Fruit fly (Drosophila melanogaster) whole organism, embryonic: ENCODE data around the gene Lim1.

Experiments used
- Asciz ChIP-seq: fragments of 200-800 bp; sonication (Bioruptor generic); optimal IDR thresholded peaks from 2 replicates; lab custom pipeline; 2017; ENCODE audit warnings: missing biosample characterization, mild to moderate bottlenecking, missing genetic modification characterization, missing genetic modification reagents
- Blimp-1 ChIP-seq: fragments of 200-800 bp; sonication (Bioruptor generic); optimal IDR thresholded peaks from 3 replicates; lab custom pipeline; 2018; ENCODE audit warnings: missing biosample characterization, missing genetic modification characterization, mild to moderate bottlenecking, moderate library complexity, missing genetic modification reagents
- CG10543 ChIP-seq: fragments of 200-800 bp; sonication (Bioruptor generic); optimal IDR thresholded peaks from 3 replicates; lab custom pipeline; 2017; ENCODE audit warnings: missing biosample characterization, mild to moderate bottlenecking, missing genetic modification characterization, moderate library complexity
- CG10959 ChIP-seq: fragments of 200-800 bp; sonication (Bioruptor generic); IDR thresholded peaks from 2 replicates; pipeline ENCODE4 v1.3.6; 2022; ENCODE audit warnings: missing biosample characterization, missing genetic modification characterization
- CG11247 ChIP-seq: fragments of 200-800 bp; sonication (Bioruptor generic); IDR thresholded peaks from 2 replicates; pipeline ENCODE4 v1.3.6; 2022; ENCODE audit warnings: missing biosample characterization, missing genetic modification characterization
- CG12391 ChIP-seq: fragments of 200-800 bp; sonication (Bioruptor generic); optimal IDR thresholded peaks from 3 replicates; lab custom pipeline; 2018; ENCODE audit warnings: missing biosample characterization, mild to moderate bottlenecking, missing genetic modification characterization, moderate library complexity
- CG13296 ChIP-seq: fragments of 200-800 bp; sonication (Bioruptor generic); optimal IDR thresholded peaks from 3 replicates; lab custom pipeline; 2018; ENCODE audit warnings: missing biosample characterization, mild to moderate bottlenecking, missing genetic modification characterization
- CG16779 ChIP-seq: fragments of 200-800 bp; sonication (Bioruptor generic); IDR thresholded peaks from 2 replicates; pipeline ENCODE4 v1.3.6; 2022; ENCODE audit warnings: missing biosample characterization, missing genetic modification characterization
- CG17328 ChIP-seq: fragments of 200-800 bp; sonication (Bioruptor generic); IDR thresholded peaks from 2 replicates; pipeline ENCODE4 v1.3.6; 2022; ENCODE audit warnings: missing biosample characterization, missing genetic modification characterization
- CG17359 ChIP-seq: fragments of 200-800 bp; sonication (Bioruptor generic); optimal IDR thresholded peaks from 3 replicates; lab custom pipeline; 2018; ENCODE audit warnings: missing biosample characterization, mild to moderate bottlenecking, missing genetic modification characterization, moderate library complexity
- CG17361 ChIP-seq: fragments of 200-800 bp; sonication (Bioruptor generic); IDR thresholded peaks from 3 replicates; pipeline ENCODE4 v1.3.6; 2022; ENCODE audit warnings: missing biosample characterization, missing genetic modification characterization
- CG17385 ChIP-seq: fragments of 200-800 bp; sonication (Bioruptor generic); optimal IDR thresholded peaks from 3 replicates; lab custom pipeline; 2018; ENCODE audit warnings: missing biosample characterization, mild to moderate bottlenecking, missing genetic modification characterization
- CG18476 ChIP-seq: fragments of 200-800 bp; sonication (Bioruptor generic); optimal IDR thresholded peaks from 2 replicates; lab custom pipeline; 2016; ENCODE audit warnings: missing biosample characterization, mild to moderate bottlenecking, missing genetic modification characterization
- CG18599 ChIP-seq: fragments of 200-800 bp; sonication (Bioruptor generic); optimal IDR thresholded peaks from 3 replicates; lab custom pipeline; 2017; ENCODE audit warnings: missing biosample characterization, missing genetic modification characterization, mild to moderate bottlenecking, moderate library complexity, missing genetic modification reagents
- CG2116 ChIP-seq: fragments of 200-800 bp; sonication (Bioruptor generic); optimal IDR thresholded peaks from 3 replicates; lab custom pipeline; 2018; ENCODE audit warnings: missing biosample characterization, mild to moderate bottlenecking, missing genetic modification characterization
- CG2199 ChIP-seq: fragments of 200-800 bp; sonication (Bioruptor generic); IDR thresholded peaks from 3 replicates; pipeline ENCODE4 v1.3.6; 2022; ENCODE audit warnings: missing biosample characterization, missing genetic modification characterization
- CG31388 ChIP-seq: fragments of 200-800 bp; sonication (Bioruptor generic); optimal IDR thresholded peaks from 2 replicates; lab custom pipeline; 2016; ENCODE audit warnings: missing biosample characterization, missing genetic modification characterization
- CG3847 ChIP-seq: fragments of 200-800 bp; sonication (Bioruptor generic); IDR thresholded peaks from 2 replicates; pipeline ENCODE4 v1.3.6; 2022; ENCODE audit warnings: missing biosample characterization, missing genetic modification characterization
- CG5180 ChIP-seq: fragments of 200-800 bp; sonication (Bioruptor generic); optimal IDR thresholded peaks from 3 replicates; lab custom pipeline; 2017; ENCODE audit warnings: missing biosample characterization, missing genetic modification characterization, mild to moderate bottlenecking, moderate library complexity, missing genetic modification reagents
- CG6254 ChIP-seq: fragments of 200-800 bp; sonication (Bioruptor generic); optimal IDR thresholded peaks from 3 replicates; lab custom pipeline; 2017; ENCODE audit warnings: mild to moderate bottlenecking, missing biosample characterization, missing genetic modification reagents, missing genetic modification characterization
- CG8924 ChIP-seq: fragments of 200-800 bp; optimal IDR thresholded peaks from 3 replicates; lab custom pipeline; 2019; ENCODE audit warnings: missing biosample characterization, mild to moderate bottlenecking, missing genetic modification characterization, moderate library complexity
- CG9932 ChIP-seq: fragments of 200-800 bp; sonication (Bioruptor generic); IDR thresholded peaks from 2 replicates; pipeline ENCODE4 v1.3.6; 2022; ENCODE audit warnings: missing biosample characterization, missing genetic modification characterization
- CTCF ChIP-seq: fragments of 200-800 bp; sonication (Bioruptor generic); optimal IDR thresholded peaks from 2 replicates; lab custom pipeline; 2017; ENCODE audit warnings: missing biosample characterization, mild to moderate bottlenecking, missing genetic modification characterization, moderate library complexity
- ERR ChIP-seq: fragments of 200-800 bp; sonication (Bioruptor generic); optimal IDR thresholded peaks from 2 replicates; lab custom pipeline; 2016; ENCODE audit warnings: missing biosample characterization, missing genetic modification characterization
- HLHmδ ChIP-seq: fragments of 200-800 bp; sonication (Bioruptor generic); optimal IDR thresholded peaks from 2 replicates; lab custom pipeline; 2018; ENCODE audit warnings: missing biosample characterization, mild to moderate bottlenecking, missing genetic modification characterization, moderate library complexity
- Hmr ChIP-seq: fragments of 200-800 bp; sonication (Bioruptor generic); optimal IDR thresholded peaks from 3 replicates; lab custom pipeline; 2017; ENCODE audit warnings: mild to moderate bottlenecking, missing biosample characterization, missing genetic modification reagents, missing genetic modification characterization
- Hr51 ChIP-seq, 2 experiments: fragments of 200-800 bp; sonication (Bioruptor generic); optimal IDR thresholded peaks; 2 replicates in 1 of 2; 3 replicates in 1 of 2; lab custom pipeline; 2016 to 2018; ENCODE audit warnings: missing biosample characterization in 2 of 2, missing genetic modification characterization in 2 of 2, mild to moderate bottlenecking in 1 of 2, moderate library complexity in 1 of 2
- Jarid2 ChIP-seq: fragments of 200-800 bp; sonication (Bioruptor generic); optimal IDR thresholded peaks from 3 replicates; lab custom pipeline; 2017; ENCODE audit warnings: mild to moderate bottlenecking, missing biosample characterization, missing genetic modification reagents, missing genetic modification characterization
- Lim3 ChIP-seq: fragments of 200-800 bp; sonication (Bioruptor generic); IDR thresholded peaks from 2 replicates; pipeline ENCODE4 v1.3.6; 2022; ENCODE audit warnings: missing biosample characterization, missing genetic modification characterization
- Myb ChIP-seq: fragments of 200-800 bp; sonication (Bioruptor generic); optimal IDR thresholded peaks from 2 replicates; lab custom pipeline; 2016; ENCODE audit warnings: missing biosample characterization, missing genetic modification characterization
- NFAT ChIP-seq: fragments of 200-800 bp; sonication (Bioruptor generic); IDR thresholded peaks from 2 replicates; pipeline ENCODE4 v1.3.6; 2022; ENCODE audit warnings: missing biosample characterization, missing genetic modification characterization
- Nf-YA ChIP-seq: fragments of 200-800 bp; sonication (Bioruptor generic); IDR thresholded peaks from 2 replicates; pipeline ENCODE4 v1.3.6; 2022; ENCODE audit warnings: missing biosample characterization, missing genetic modification characterization
- Poxn ChIP-seq: fragments of 200-800 bp; sonication (Bioruptor generic); IDR thresholded peaks from 2 replicates; pipeline ENCODE4 v1.3.6; 2022; ENCODE audit warnings: missing biosample characterization, missing genetic modification characterization
- Rfx ChIP-seq: fragments of 200-800 bp; sonication (Bioruptor generic); IDR thresholded peaks from 2 replicates; pipeline ENCODE4 v1.3.6; 2022; ENCODE audit warnings: missing biosample characterization, missing genetic modification characterization
- Xbp1 ChIP-seq: fragments of 200-800 bp; sonication (Bioruptor generic); optimal IDR thresholded peaks from 3 replicates; lab custom pipeline; 2016; ENCODE audit warnings: missing biosample characterization, mild to moderate bottlenecking, missing genetic modification characterization
- bsh ChIP-seq, 2 experiments: fragments of 200-800 bp; sonication (Bioruptor generic); optimal IDR thresholded peaks; 2 replicates each; lab custom pipeline; 2017 to 2018; ENCODE audit warnings: mild to moderate bottlenecking in 2 of 2, missing biosample characterization in 2 of 2, missing genetic modification characterization in 2 of 2, moderate library complexity in 1 of 2
- croc ChIP-seq: fragments of 200-800 bp; sonication (Bioruptor generic); conservative IDR thresholded peaks from 3 replicates; pipeline ENCODE4 v1.3.6; 2022; ENCODE audit warnings: missing biosample characterization, missing genetic modification characterization
- disco-r ChIP-seq: fragments of 200-800 bp; sonication (Bioruptor generic); optimal IDR thresholded peaks from 2 replicates; lab custom pipeline; 2016; ENCODE audit warnings: missing biosample characterization, missing genetic modification characterization
- exex ChIP-seq: fragments of 200-800 bp; sonication (Bioruptor generic); optimal IDR thresholded peaks from 4 replicates; lab custom pipeline; 2018; ENCODE audit warnings: missing biosample characterization, mild to moderate bottlenecking, missing genetic modification characterization, moderate library complexity
- grau ChIP-seq: fragments of 200-800 bp; optimal IDR thresholded peaks from 3 replicates; lab custom pipeline; 2019; ENCODE audit warnings: missing biosample characterization, mild to moderate bottlenecking, missing genetic modification characterization, moderate library complexity
- jing ChIP-seq: fragments of 200-800 bp; sonication (Bioruptor generic); optimal IDR thresholded peaks from 2 replicates; lab custom pipeline; 2018; ENCODE audit warnings: missing biosample characterization, mild to moderate bottlenecking, missing genetic modification characterization
- luna ChIP-seq: fragments of 200-800 bp; sonication (Bioruptor generic); optimal IDR thresholded peaks from 2 replicates; lab custom pipeline; 2016; ENCODE audit warnings: missing biosample characterization, missing genetic modification characterization
- nerfin-1 ChIP-seq: fragments of 200-800 bp; sonication (Bioruptor generic); optimal IDR thresholded peaks from 3 replicates; lab custom pipeline; 2019; ENCODE audit warnings: missing biosample characterization, mild to moderate bottlenecking, missing genetic modification characterization, moderate library complexity
- nmo ChIP-seq: fragments of 200-800 bp; sonication (Bioruptor generic); optimal IDR thresholded peaks from 2 replicates; lab custom pipeline; 2018; ENCODE audit warnings: missing biosample characterization, mild to moderate bottlenecking, missing genetic modification characterization, moderate library complexity
- odd ChIP-seq: fragments of 200-800 bp; sonication (Bioruptor generic); optimal IDR thresholded peaks from 2 replicates; lab custom pipeline; 2017; ENCODE audit warnings: missing biosample characterization, mild to moderate bottlenecking, missing genetic modification characterization
- sens ChIP-seq: fragments of 200-800 bp; sonication (Bioruptor generic); peaks from one replicate; lab custom pipeline; 2016; ENCODE audit warnings: missing biosample characterization, missing genetic modification characterization
- sima ChIP-seq: fragments of 200-800 bp; sonication (Bioruptor generic); optimal IDR thresholded peaks from 2 replicates; lab custom pipeline; 2016; ENCODE audit warnings: missing biosample characterization, missing genetic modification characterization
- stc ChIP-seq: fragments of 200-800 bp; sonication (Bioruptor generic); IDR thresholded peaks from 2 replicates; pipeline ENCODE4 v1.3.6; 2022; ENCODE audit warnings: missing biosample characterization, missing genetic modification characterization
- tap ChIP-seq: fragments of 200-800 bp; optimal IDR thresholded peaks from 3 replicates; lab custom pipeline; 2019; ENCODE audit warnings: missing biosample characterization, mild to moderate bottlenecking, missing genetic modification characterization, moderate library complexity
- tna ChIP-seq: fragments of 200-800 bp; sonication (Bioruptor generic); IDR thresholded peaks from 2 replicates; pipeline ENCODE4 v1.3.6; 2022; ENCODE audit warnings: missing biosample characterization, missing genetic modification characterization; ENCODE audit not compliant: partially characterized antibody
- zfh1 ChIP-seq: fragments of 200-800 bp; sonication (Bioruptor generic); IDR thresholded peaks from 3 replicates; pipeline ENCODE4 v1.3.6; 2022; ENCODE audit warnings: missing biosample characterization, missing genetic modification characterization

Lim1 gene

DNA sequence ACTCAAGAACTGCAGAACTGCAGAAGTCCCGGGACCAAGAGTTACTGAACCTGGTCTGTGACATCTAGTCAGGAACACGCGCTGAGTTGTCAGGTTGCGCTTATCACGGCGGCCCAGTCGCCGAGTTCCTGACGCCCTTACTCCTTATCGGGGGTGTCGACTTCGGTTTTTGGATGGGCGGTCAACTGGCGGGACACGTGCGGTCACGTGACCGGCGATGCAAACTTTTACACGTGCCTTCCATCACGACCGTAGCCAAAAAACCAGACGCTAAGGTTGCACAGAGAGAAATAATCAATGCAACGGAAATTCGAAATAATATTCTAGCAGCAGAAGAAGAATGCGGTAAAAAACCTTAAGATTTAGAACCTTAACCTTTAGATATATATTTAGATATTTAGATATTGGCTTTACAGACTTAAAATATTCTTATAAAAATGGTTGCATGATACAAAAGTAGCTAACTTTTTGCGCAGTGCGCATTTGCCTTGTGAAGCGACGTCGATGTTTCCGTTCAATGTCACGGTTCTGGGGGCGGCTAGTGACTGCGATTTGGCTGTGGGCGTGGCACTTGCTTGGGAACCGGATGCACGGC, 82.1 kb downstream of the Lim1 start (continued):
- TF ChIP-seq Myb (GFP tag; lab: Kevin White, UChicago) (no peak), grau (tag; lab: Kevin White, UChicago) (peak; percentile 8), Lim3 (GFP tag; lab: Robert Waterston, UW) (no peak), CG16779 (no peak), CG31388 (GFP tag; lab: Kevin White, UChicago) (no peak), CG9932 (GFP tag; lab: Robert Waterston, UW) (no peak), bsh (GFP tag; optimal IDR thresholded peaks at IDR 0.05; lab: Kevin White, UChicago) (peak in 1 of 2 experiments; percentile 55), Jarid2 (GFP tag; lab: Kevin White, UChicago) (no peak), jing (GFP tag; lab: Kevin White, UChicago) (no peak), Blimp-1 (GFP tag; lab: Kevin White, UChicago) (peak; percentile 31), nerfin-1 (tag; lab: Kevin White, UChicago) (no peak), zfh1 (GFP tag; lab: Robert Waterston, UW) (0 out of 3 replicates have a peak, but pooled peaks have one; percentile 7), Poxn (GFP tag; lab: Robert Waterston, UW) (no peak), CG10543 (GFP tag; lab: Kevin White, UChicago) (no peak), Hr51 (GFP tag; optimal IDR thresholded peaks at IDR 0.05; lab: Kevin White, UChicago) (peak in 1 of 2 experiments; percentile 22), CG11247 (no peak), tap (tag; lab: Kevin White, UChicago) (no peak), CG10959 (GFP tag; lab: Robert Waterston, UW) (no peak), CG5180 (GFP tag; lab: Kevin White, UChicago) (no peak), croc (GFP tag; lab: Robert Waterston, UW) (0 out of 3 replicates have a peak, but pooled peaks have one; percentile 16), CG6254 (peak; percentile 9), Rfx (GFP tag; lab: Robert Waterston, UW) (no peak), CG8924 (no peak), CG17359 (tag; lab: Kevin White, UChicago) (no peak), CG17328 (no peak), Nf-YA (GFP tag; lab: Robert Waterston, UW) (no peak), disco-r (GFP tag; lab: Kevin White, UChicago) (no peak), CG17361 (GFP tag; lab: Robert Waterston, UW) (0 out of 3 replicates have a peak, but pooled peaks have one; percentile 21), CG18476 (GFP tag; lab: Kevin White, UChicago) (no peak), CG3847 (GFP tag; lab: Robert Waterston, UW) (no peak), sima (GFP tag; lab: Kevin White, UChicago) (no peak), exex (tag; lab: Kevin White, UChicago) (no peak), odd (GFP tag; lab: Kevin White, UChicago) (no peak), ERR (GFP tag; lab: Kevin White, UChicago) (no peak), Xbp1 (no peak), CTCF (GFP tag; lab: Kevin White, UChicago) (no peak), tna (GFP tag; lab: Robert Waterston, UW) (no peak), CG2116 (no peak), Hmr (GFP tag; lab: Kevin White, UChicago) (no peak), CG13296 (GFP tag; lab: Kevin White, UChicago) (no peak), CG18599 (GFP tag; lab: Kevin White, UChicago) (no peak), nmo (peak; percentile 25), sens (GFP tag; lab: Kevin White, UChicago) (peak; percentile 60), CG2199 (GFP tag; lab: Robert Waterston, UW) (no peak), luna (GFP tag; lab: Kevin White, UChicago) (no peak), NFAT (GFP tag; lab: Robert Waterston, UW) (no peak), CG17385 (GFP tag; lab: Kevin White, UChicago) (peak; percentile 4), stc (GFP tag; lab: Robert Waterston, UW) (no peak), HLHmδ (no peak), Asciz (GFP tag; lab: Kevin White, UChicago) (no peak), CG12391 (tag; lab: Kevin White, UChicago) (peak; percentile 27)
